Worm (Caenorhabditis elegans): ENCODE measurements around the gene srlf-12.

ce11 chrIV:10864031-10864430, 27.9 kb downstream of the srlf-12 start, which contains the start of gene nish-1:
- TF ChIP-seq lin-32 (GFP tag; optimal IDR thresholded peaks at IDR 0.05): no peak
- no peak for TF ChIP-seq nhr-76 (tag; optimal IDR thresholded peaks at IDR 0.05)
- TF ChIP-seq snpc-4 (tag; optimal IDR thresholded peaks at IDR 0.05): no peak
- no peak for TF ChIP-seq unc-39 (tag; optimal IDR thresholded peaks at IDR 0.05)
- no peak for TF ChIP-seq ztf-11 (tag; optimal IDR thresholded peaks at IDR 0.05)
- no peak for TF ChIP-seq M03D4.4 (tag; optimal IDR thresholded peaks at IDR 0.05)
- no peak for TF ChIP-seq lsy-2 (tag; optimal IDR thresholded peaks at IDR 0.05)
- TF ChIP-seq elt-3 (tag; optimal IDR thresholded peaks at IDR 0.05): no peak
- TF ChIP-seq unc-62 (GFP tag; optimal IDR thresholded peaks at IDR 0.05): no peak
- no peak for TF ChIP-seq ceh-83 (GFP tag; optimal IDR thresholded peaks at IDR 0.05)
- no peak for TF ChIP-seq lin-13 (tag; optimal IDR thresholded peaks at IDR 0.05)

Measured in whole organism, mixed stage, embryonic.